Fruit fly (Drosophila melanogaster): Measurements from ENCODE around the gene CG32579.

The CG32579 gene

DNA sequence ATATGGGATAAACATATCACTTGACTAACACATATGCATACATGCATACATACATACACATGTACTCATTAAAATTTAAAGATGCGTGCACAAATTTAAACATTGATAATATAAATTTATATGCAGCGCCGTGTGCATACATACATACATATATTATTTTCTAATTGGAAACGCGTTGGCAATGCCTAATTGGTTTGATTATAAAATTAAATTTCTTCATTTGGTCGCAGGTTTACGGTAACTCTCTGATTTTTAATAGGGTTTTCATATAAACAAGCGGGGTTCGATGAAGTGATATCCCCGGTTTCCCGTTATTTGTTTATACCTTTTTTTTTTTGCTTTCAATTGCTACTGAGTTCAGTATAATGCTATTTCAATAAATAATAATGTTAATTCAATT lies 51.0 kb downstream of the CG32579 start:
- TF ChIP-seq CG11294 (GFP tag; IDR thresholded peaks at IDR 0.05) (no peak), svp (GFP tag) (no peak), ss (GFP tag; optimal IDR thresholded peaks at IDR 0.05) (no peak), CG6854 (GFP tag; optimal IDR thresholded peaks at IDR 0.05) (no peak), CG1621 (tag; optimal IDR thresholded peaks at IDR 0.05) (no peak), CG10631 (GFP tag; optimal IDR thresholded peaks at IDR 0.05) (no peak), Hr39 (GFP tag; optimal IDR thresholded peaks at IDR 0.05) (no peak), Hr38 (GFP tag; optimal IDR thresholded peaks at IDR 0.05) (no peak), CG8632 (GFP tag; optimal IDR thresholded peaks at IDR 0.05) (no peak), Sox14 (GFP tag; optimal IDR thresholded peaks at IDR 0.05) (no peak), CG6276 (GFP tag; optimal IDR thresholded peaks at IDR 0.05) (no peak), Ets21C (GFP tag; optimal IDR thresholded peaks at IDR 0.05) (no peak), OdsH (GFP tag; optimal IDR thresholded peaks at IDR 0.05) (no peak), CG4318 (GFP tag; optimal IDR thresholded peaks at IDR 0.05) (no peak), CG16779 (tag; optimal IDR thresholded peaks at IDR 0.05) (no peak), Eip93F (GFP tag; optimal IDR thresholded peaks at IDR 0.05) (no peak), CG32006 (GFP tag; optimal IDR thresholded peaks at IDR 0.05) (no peak), CG6163 (GFP tag; IDR thresholded peaks at IDR 0.05) (no peak), CG8119 (GFP tag; IDR thresholded peaks at IDR 0.05) (no peak)

All from whole organism, prepupa.